Worm (Caenorhabditis elegans): ENCODE data around the gene hgrs-1.

DNA sequence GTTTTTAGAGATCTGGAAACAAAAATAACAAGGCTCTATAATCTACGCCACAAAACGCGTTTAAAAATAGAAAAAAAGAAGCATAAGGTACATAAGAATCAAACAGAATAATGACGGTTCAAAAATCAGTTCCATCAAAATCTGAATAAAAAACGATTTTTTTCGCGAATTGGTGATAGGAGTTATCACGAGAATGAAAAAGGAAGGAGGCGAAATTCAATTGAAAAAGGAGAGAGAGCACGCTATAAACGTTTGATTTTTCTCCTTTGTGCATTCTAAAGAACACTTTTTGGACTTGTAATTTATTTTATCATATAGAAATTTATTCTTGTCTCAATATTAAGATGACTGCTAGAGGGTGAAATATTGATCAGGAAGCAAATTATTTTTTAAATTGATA lies 45.5 kb upstream of the hgrs-1 start:
- TF ChIP-seq him-1 (tag; optimal IDR thresholded peaks at IDR 0.05) (no peak), W03F9.2 (tag; optimal IDR thresholded peaks at IDR 0.05) (no peak), dao-5 (tag; optimal IDR thresholded peaks at IDR 0.05) (no peak)
